Fruit fly (Drosophila melanogaster) whole organism, wandering third instar larva: ENCODE results near the gene REG.

Source experiments
- CG32264 ChIP-seq: fragments of 200-800 bp; sonication (Bioruptor generic); optimal IDR thresholded peaks from 2 replicates; lab custom pipeline; 2016; ENCODE audit warnings: missing biosample characterization, missing genetic modification characterization
- CG9705 ChIP-seq: fragments of 200-800 bp; sonication (Bioruptor generic); optimal IDR thresholded peaks from 2 replicates; lab custom pipeline; 2018; ENCODE audit warnings: missing biosample characterization, mild to moderate bottlenecking, missing genetic modification characterization
- CrebA ChIP-seq: fragments of 200-800 bp; sonication (Bioruptor generic); optimal IDR thresholded peaks from 2 replicates; lab custom pipeline; 2016; ENCODE audit warnings: missing biosample characterization, mild to moderate bottlenecking, missing genetic modification characterization, borderline replicate concordance
- Dfd ChIP-seq: fragments of >200 bp; optimal IDR thresholded peaks from 2 replicates; lab custom pipeline; 2017; ENCODE audit warnings: missing biosample characterization, missing genetic modification characterization
- Dif ChIP-seq: fragments of 200-275, 200-300 bp; sonication (Bioruptor generic); optimal IDR thresholded peaks from 2 replicates; lab custom pipeline; 2018; ENCODE audit warnings: missing biosample characterization, missing genetic modification characterization; ENCODE audit not compliant: partially characterized antibody
- GATAd ChIP-seq: sonication (Bioruptor generic); optimal IDR thresholded peaks from 2 replicates; lab custom pipeline; 2016; ENCODE audit warnings: missing biosample characterization, missing genetic modification characterization
- HLH106 ChIP-seq: fragments of 200-800 bp; optimal IDR thresholded peaks from 3 replicates; lab custom pipeline; 2019; ENCODE audit warnings: missing biosample characterization, mild to moderate bottlenecking, missing genetic modification characterization, moderate library complexity
- Hnf4 ChIP-seq: fragments of 200-800 bp; sonication (Bioruptor generic); optimal IDR thresholded peaks from 2 replicates; lab custom pipeline; 2016; ENCODE audit warnings: missing biosample characterization, mild to moderate bottlenecking, missing genetic modification characterization
- Hr78 ChIP-seq: fragments of >200 bp; optimal IDR thresholded peaks from 2 replicates; lab custom pipeline; 2017; ENCODE audit warnings: missing biosample characterization, missing genetic modification characterization
- Hr83 ChIP-seq: fragments of 200-300 bp; sonication (Bioruptor generic); optimal IDR thresholded peaks from 2 replicates; lab custom pipeline; 2016; ENCODE audit warnings: missing biosample characterization, mild to moderate bottlenecking, missing genetic modification characterization, moderate library complexity; ENCODE audit not compliant: poor library complexity, severe bottlenecking
- Jra ChIP-seq: sonication (Bioruptor generic); optimal IDR thresholded peaks from 2 replicates; lab custom pipeline; 2016; ENCODE audit warnings: missing biosample characterization, missing genetic modification characterization
- Mio ChIP-seq: sonication (Bioruptor generic); optimal IDR thresholded peaks from 2 replicates; lab custom pipeline; 2016; ENCODE audit warnings: missing biosample characterization, missing genetic modification characterization
- Myc ChIP-seq: fragments of >200 bp; optimal IDR thresholded peaks from 2 replicates; lab custom pipeline; 2017
- N ChIP-seq: fragments of >200 bp; optimal IDR thresholded peaks from 2 replicates; lab custom pipeline; 2018; ENCODE audit warnings: missing biosample characterization, missing external identifiers, missing genetic modification characterization
- OdsH ChIP-seq: fragments of 200-800 bp; sonication (Bioruptor generic); optimal IDR thresholded peaks from 2 replicates; lab custom pipeline; 2016; ENCODE audit warnings: missing biosample characterization, mild to moderate bottlenecking, missing genetic modification characterization
- Sp1 ChIP-seq: fragments of 200-800 bp; sonication (Bioruptor generic); optimal IDR thresholded peaks from 3 replicates; lab custom pipeline; 2019; ENCODE audit warnings: missing biosample characterization, mild to moderate bottlenecking, missing genetic modification characterization, moderate library complexity
- Vsx2 ChIP-seq: fragments of 200-300, 225-300 bp; sonication (Bioruptor generic); optimal IDR thresholded peaks from 2 replicates; lab custom pipeline; 2018; ENCODE audit warnings: missing biosample characterization, missing genetic modification characterization; ENCODE audit not compliant: partially characterized antibody
- br ChIP-seq: fragments of 200-800 bp; sonication (Bioruptor generic); optimal IDR thresholded peaks from 2 replicates; lab custom pipeline; 2016; ENCODE audit warnings: missing biosample characterization, missing genetic modification characterization
- brk ChIP-seq: fragments of 200-800 bp; sonication (Bioruptor generic); optimal IDR thresholded peaks from 2 replicates; lab custom pipeline; 2016; ENCODE audit warnings: missing biosample characterization, mild to moderate bottlenecking, missing genetic modification characterization
- dl ChIP-seq, 2 experiments: fragments of 175-275, 200-275 bp in 1 of 2; fragments of 200-275 bp in 1 of 2; sonication (Bioruptor generic); optimal IDR thresholded peaks; lab custom pipeline; 2018; ENCODE audit warnings: mild to moderate bottlenecking in 2 of 2, missing biosample characterization in 2 of 2, missing genetic modification characterization in 2 of 2, moderate library complexity in 2 of 2; ENCODE audit not compliant: partially characterized antibody in 2 of 2, insufficient read depth in 1 of 2
- dmrt93B ChIP-seq: fragments of 200-800 bp; sonication (Bioruptor generic); optimal IDR thresholded peaks from 2 replicates; lab custom pipeline; 2018; ENCODE audit warnings: missing biosample characterization, mild to moderate bottlenecking, missing genetic modification characterization
- dsf ChIP-seq: sonication (Bioruptor generic); optimal IDR thresholded peaks from 2 replicates; lab custom pipeline; 2016; ENCODE audit warnings: missing biosample characterization, missing genetic modification characterization, borderline replicate concordance
- ey ChIP-seq: fragments of 200-800 bp; sonication (Bioruptor generic); optimal IDR thresholded peaks from 2 replicates; lab custom pipeline; 2016; ENCODE audit warnings: missing biosample characterization, missing genetic modification characterization
- foxo ChIP-seq, 2 experiments: fragments of 200-800 bp; sonication (Bioruptor generic); optimal IDR thresholded peaks; 2 replicates in 1 of 2; 3 replicates in 1 of 2; lab custom pipeline; 2016 to 2017; ENCODE audit warnings: missing biosample characterization in 2 of 2, missing genetic modification characterization in 2 of 2
- fru ChIP-seq: fragments of 200-800 bp; sonication (Bioruptor generic); optimal IDR thresholded peaks from 3 replicates; lab custom pipeline; 2016; ENCODE audit warnings: missing biosample characterization, mild to moderate bottlenecking, missing genetic modification characterization
- h ChIP-seq: fragments of 200-800 bp; sonication (Bioruptor generic); optimal IDR thresholded peaks from 3 replicates; lab custom pipeline; 2016; ENCODE audit warnings: missing biosample characterization, mild to moderate bottlenecking, missing genetic modification characterization
- jim ChIP-seq: fragments of 175-275, 200-325 bp; sonication (Bioruptor generic); optimal IDR thresholded peaks from 2 replicates; lab custom pipeline; 2016; ENCODE audit warnings: missing biosample characterization, mild to moderate bottlenecking, missing genetic modification characterization
- lola ChIP-seq: fragments of >200 bp; optimal IDR thresholded peaks from 2 replicates; lab custom pipeline; 2017; ENCODE audit warnings: missing biosample characterization, missing genetic modification characterization
- pan ChIP-seq: fragments of >200 bp; optimal IDR thresholded peaks from 2 replicates; lab custom pipeline; 2017
- psq ChIP-seq: fragments of 200-800 bp; sonication (Bioruptor generic); optimal IDR thresholded peaks from 3 replicates; lab custom pipeline; 2017; ENCODE audit warnings: missing biosample characterization, mild to moderate bottlenecking, missing genetic modification characterization, moderate library complexity
- rgr ChIP-seq: fragments of 200-800 bp; sonication (Bioruptor generic); optimal IDR thresholded peaks from 3 replicates; lab custom pipeline; 2016; ENCODE audit warnings: missing biosample characterization, mild to moderate bottlenecking, missing genetic modification characterization
- sage ChIP-seq: fragments of 200-800 bp; sonication (Bioruptor generic); optimal IDR thresholded peaks from 2 replicates; lab custom pipeline; 2016; ENCODE audit warnings: missing biosample characterization, mild to moderate bottlenecking, missing genetic modification characterization
- sv ChIP-seq: fragments of 200-800 bp; sonication (Bioruptor generic); optimal IDR thresholded peaks from 3 replicates; lab custom pipeline; 2016; ENCODE audit warnings: missing biosample characterization, missing genetic modification characterization
- tai ChIP-seq: sonication (Bioruptor generic); optimal IDR thresholded peaks from 2 replicates; lab custom pipeline; 2016; ENCODE audit warnings: missing biosample characterization, missing genetic modification characterization
- usp ChIP-seq: fragments of >200 bp; optimal IDR thresholded peaks from 2 replicates; lab custom pipeline; 2017; ENCODE audit warnings: missing biosample characterization, missing genetic modification characterization
- woc ChIP-seq: sonication (Bioruptor generic); optimal IDR thresholded peaks from 2 replicates; lab custom pipeline; 2016; ENCODE audit warnings: missing biosample characterization, mild to moderate bottlenecking, missing genetic modification characterization

The REG gene

DNA sequence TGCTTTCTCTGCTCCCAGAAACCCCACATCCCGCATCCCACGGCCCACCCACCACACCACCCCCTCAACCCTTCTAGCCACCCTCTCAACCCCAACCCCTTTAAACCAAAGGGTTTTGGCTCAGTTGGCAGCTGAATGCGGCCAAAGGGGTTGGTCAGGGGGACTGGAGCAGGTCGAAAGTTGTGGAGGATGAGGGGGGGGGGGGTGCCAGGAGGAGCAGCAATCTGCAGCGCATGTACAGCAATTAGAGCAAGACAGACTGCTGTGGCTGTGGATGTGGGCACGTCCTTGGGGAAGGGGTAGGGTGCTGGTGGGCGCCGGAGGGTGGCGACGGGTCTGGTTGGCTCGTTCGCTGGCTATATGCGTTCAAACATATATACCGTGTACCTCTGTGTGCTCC, 3.6 kb upstream of the REG start:
- TF ChIP-seq HLH106 (tag; lab: Kevin White, UChicago) (no peak), N (GFP tag; lab: Kevin White, UChicago) (no peak), fru (GFP tag; lab: Kevin White, UChicago) (no peak), CG9705 (GFP tag; lab: Kevin White, UChicago) (no peak), Vsx2 (GFP tag; lab: Kevin White, UChicago) (no peak), OdsH (no peak), dl (GFP tag; optimal IDR thresholded peaks at IDR 0.05; lab: Kevin White, UChicago; ENCODE audit: insufficient read depth in 1 of 2, partially characterized antibody in 2 of 2) (no peak), Dfd (no peak), pan (lab: Kevin White, UChicago) (no peak), psq (no peak), ey (no peak), dmrt93B (no peak), jim (no peak), CrebA (GFP tag; lab: Kevin White, UChicago) (no peak), Dif (GFP tag; lab: Kevin White, UChicago) (no peak), woc (GFP tag; lab: Kevin White, UChicago) (no peak), lola (GFP tag; lab: Kevin White, UChicago) (no peak), usp (no peak), sv (no peak)

DNA sequence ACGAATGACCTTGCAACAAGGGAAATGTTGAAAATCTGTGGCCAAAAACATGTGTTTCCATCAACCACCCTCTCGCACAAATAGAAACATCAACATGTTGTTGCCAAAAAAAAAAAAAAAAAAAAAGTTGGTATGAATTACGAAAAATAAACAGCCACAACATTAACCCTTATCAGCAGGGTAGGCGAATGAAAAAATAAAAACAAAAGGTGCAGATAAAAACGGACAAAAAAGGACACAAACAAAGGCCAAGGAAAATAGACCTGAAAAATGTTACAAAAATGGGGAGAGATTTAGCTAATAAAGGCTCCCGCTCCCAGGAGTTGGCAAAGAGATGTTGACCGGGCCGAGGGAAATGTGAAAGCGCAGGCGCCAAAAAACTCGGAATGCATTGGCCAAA, 2.7 kb upstream of the REG start:
- TF ChIP-seq CG9705 (GFP tag; lab: Kevin White, UChicago): no peak
- TF ChIP-seq Sp1 (GFP tag; lab: Kevin White, UChicago): peak; percentile 53

DNA sequence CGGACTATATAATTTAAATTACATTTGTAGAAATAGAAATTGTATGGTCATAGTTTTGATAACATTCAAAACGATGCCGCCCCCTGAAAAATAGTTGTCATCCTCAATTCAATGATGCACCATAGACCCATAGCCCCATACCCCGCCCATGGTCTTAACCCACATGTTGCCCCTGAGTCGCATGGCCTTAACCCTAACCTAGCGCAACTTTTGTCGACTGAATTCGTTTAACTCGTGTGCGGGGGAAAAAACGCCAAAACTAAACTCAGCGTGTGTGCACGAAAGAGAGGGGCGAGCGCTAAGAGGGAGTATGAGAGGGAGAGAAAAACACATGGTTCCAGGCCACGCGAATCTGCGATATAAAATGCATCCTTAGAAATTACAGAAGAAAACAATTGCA, 1.7 kb upstream of the REG start:
- no peak for TF ChIP-seq lola (GFP tag; lab: Kevin White, UChicago)
- no peak for TF ChIP-seq tai (GFP tag; lab: Kevin White, UChicago)
- no peak for TF ChIP-seq Hnf4 (GFP tag; lab: Kevin White, UChicago)
- no peak for TF ChIP-seq ey
- TF ChIP-seq brk (GFP tag; lab: Kevin White, UChicago): no peak
- TF ChIP-seq psq: no peak

DNA sequence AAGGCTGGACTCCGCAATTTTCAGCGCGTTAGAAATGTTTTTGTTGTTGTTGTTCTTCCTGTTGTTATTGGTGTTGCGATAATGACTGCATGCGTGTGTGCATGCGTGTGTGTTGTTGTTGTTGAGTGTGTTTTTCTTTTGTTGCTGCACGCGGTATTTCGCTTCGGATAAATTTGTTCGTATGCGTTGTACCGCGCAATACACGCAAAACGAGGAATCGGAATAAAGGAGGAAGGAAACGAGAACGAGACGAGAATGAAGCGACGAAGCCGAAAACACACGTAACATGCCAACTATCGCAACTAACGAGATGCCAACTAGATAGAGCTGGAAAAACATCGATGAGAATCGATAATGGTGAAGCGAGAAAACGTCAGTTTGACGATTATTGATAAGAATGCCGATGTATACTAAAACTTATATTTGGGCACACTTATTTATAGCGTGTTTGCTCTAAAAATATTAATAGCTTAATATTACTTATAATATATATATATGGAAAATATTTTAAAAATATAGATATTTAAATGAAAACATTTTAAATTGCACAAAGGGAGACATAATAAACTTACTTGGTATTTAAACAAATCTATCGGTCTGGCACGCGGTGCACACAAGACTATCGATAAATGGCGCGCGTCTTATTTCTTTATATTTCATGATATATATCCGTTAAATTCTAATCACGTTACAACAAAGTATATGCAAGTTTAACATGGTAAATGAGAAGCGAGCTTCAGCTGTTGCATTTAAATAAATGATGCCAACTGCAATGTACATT, 578 bp upstream of the REG start, which contains the start of gene sno:
TSS of gene sno (minus strand) at position 318 of the 781 bp plus-strand sequence.
- TF ChIP-seq Myc (lab: Kevin White, UChicago) (peak; percentile 60), brk (GFP tag; lab: Kevin White, UChicago) (peak; percentile 24), psq (peak; percentile 7), br (GFP tag; lab: Kevin White, UChicago) (no peak), Dif (GFP tag; lab: Kevin White, UChicago) (no peak)

DNA sequence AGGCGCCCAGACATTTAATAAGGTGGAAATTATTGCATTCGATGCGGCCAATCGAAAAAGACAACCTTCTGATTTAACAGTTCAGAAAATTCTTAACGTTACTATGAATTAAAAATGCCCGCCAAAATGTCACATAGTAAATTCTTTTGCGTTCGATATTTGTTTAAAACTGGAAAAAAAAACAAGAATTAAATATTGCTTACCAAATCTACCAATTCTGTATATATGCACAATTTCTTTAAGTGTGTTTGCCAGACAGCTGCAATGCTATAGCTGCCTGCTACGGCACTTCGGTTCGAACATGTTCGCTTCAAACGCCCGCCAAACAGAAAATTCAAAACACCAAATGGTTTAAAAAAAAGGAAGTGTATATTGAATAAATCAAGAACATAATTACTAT, 1.9 kb downstream of the REG start:
- TF ChIP-seq dl (GFP tag; optimal IDR thresholded peaks at IDR 0.05; lab: Kevin White, UChicago; ENCODE audit: insufficient read depth in 1 of 2, partially characterized antibody in 2 of 2): peak in 1 of 2 experiments; percentile 37
- no peak for TF ChIP-seq pan (lab: Kevin White, UChicago)
- TF ChIP-seq jim: no peak
- TF ChIP-seq br (GFP tag; lab: Kevin White, UChicago): no peak
- TF ChIP-seq dmrt93B: no peak
- TF ChIP-seq Hr83 (GFP tag; lab: Kevin White, UChicago): no peak
- peak; percentile 46 for TF ChIP-seq Hnf4 (GFP tag; lab: Kevin White, UChicago)
- TF ChIP-seq foxo (GFP tag; optimal IDR thresholded peaks at IDR 0.05; lab: Kevin White, UChicago): peak in 1 of 2 experiments; percentile 62
- peak; percentile 24 for TF ChIP-seq woc (GFP tag; lab: Kevin White, UChicago)
- peak; percentile 32 for TF ChIP-seq OdsH
- no peak for TF ChIP-seq Myc (lab: Kevin White, UChicago)
- TF ChIP-seq Sp1 (GFP tag; lab: Kevin White, UChicago): peak; percentile 19
- no peak for TF ChIP-seq Hr78 (GFP tag; lab: Kevin White, UChicago)
- TF ChIP-seq ey: peak; percentile 53
- TF ChIP-seq Mio: no peak
- peak; percentile 53 for TF ChIP-seq rgr (GFP tag; lab: Kevin White, UChicago)
- TF ChIP-seq h (GFP tag; lab: Kevin White, UChicago): peak; percentile 43
- no peak for TF ChIP-seq brk (GFP tag; lab: Kevin White, UChicago)
- no peak for TF ChIP-seq CG9705 (GFP tag; lab: Kevin White, UChicago)
- TF ChIP-seq Dif (GFP tag; lab: Kevin White, UChicago): peak; percentile 88
- TF ChIP-seq tai (GFP tag; lab: Kevin White, UChicago): no peak
- TF ChIP-seq Jra (GFP tag; lab: Kevin White, UChicago): no peak
- peak; percentile 24 for TF ChIP-seq HLH106 (tag; lab: Kevin White, UChicago)
- no peak for TF ChIP-seq CG32264 (GFP tag; lab: Kevin White, UChicago)
- TF ChIP-seq psq: peak; percentile 4
- TF ChIP-seq dsf (GFP tag; lab: Kevin White, UChicago): no peak
- peak; percentile 65 for TF ChIP-seq fru (GFP tag; lab: Kevin White, UChicago)
- no peak for TF ChIP-seq N (GFP tag; lab: Kevin White, UChicago)
- no peak for TF ChIP-seq Dfd
- TF ChIP-seq GATAd (GFP tag; lab: Kevin White, UChicago): no peak
- TF ChIP-seq CrebA (GFP tag; lab: Kevin White, UChicago): no peak
- peak; percentile 25 for TF ChIP-seq sv
- no peak for TF ChIP-seq sage
